Fruit fly (Drosophila melanogaster): Measurements from ENCODE around the gene CG3857.

DNA sequence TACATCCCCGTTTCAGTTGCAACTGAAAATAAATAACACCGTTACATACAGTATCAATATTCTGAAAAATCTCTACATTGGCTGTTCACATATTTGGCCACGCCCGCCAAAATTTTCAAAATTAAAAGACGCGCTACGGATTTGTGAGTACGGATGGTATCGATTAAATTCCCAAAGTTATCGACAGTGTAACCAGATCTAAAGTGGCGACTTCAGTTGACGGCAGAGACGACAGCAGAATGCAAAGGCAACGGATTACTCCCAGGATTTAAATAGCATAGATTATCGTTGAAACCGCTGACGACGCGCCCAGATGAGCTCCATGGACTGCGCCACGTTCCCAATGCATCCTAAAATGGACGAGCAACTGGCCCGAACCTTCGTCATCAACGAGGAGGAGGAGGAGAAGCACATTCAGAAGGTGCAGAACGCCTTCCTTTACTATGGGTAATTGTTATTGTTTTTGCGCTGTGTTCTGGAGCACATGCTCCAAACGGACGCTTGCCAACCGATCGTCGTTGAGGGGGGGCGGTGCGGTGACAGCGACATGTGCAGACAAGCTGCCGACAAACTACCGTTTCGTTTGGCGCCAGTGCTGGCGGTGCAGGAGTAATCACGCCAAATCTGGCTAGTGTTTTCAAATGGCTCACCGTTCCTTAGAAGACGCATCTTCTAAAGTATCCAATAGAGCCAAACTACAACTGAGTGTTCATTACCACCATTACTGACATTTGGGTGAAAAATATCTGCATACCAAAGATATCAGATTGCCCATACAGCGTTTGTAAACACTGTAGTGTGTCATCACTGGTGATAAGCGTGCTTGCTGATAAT lies 12.2 kb downstream of the CG3857 start, which contains the start of gene CG11596:
- TF ChIP-seq her (GFP tag; optimal IDR thresholded peaks at IDR 0.05), result peak; percentile 99
- TF ChIP-seq CG12391 (tag; optimal IDR thresholded peaks at IDR 0.05), result no peak
- no peak for TF ChIP-seq Ravus (GFP tag; IDR thresholded peaks at IDR 0.05)
- TF ChIP-seq sens (GFP tag), result peak; percentile 56

Data from whole organism, embryonic.